Worm (Caenorhabditis elegans): ENCODE data around the gene T28A11.17.
A peak's percentile ranks its signal among the peaks of the same experiment; 100 is the strongest.

Gene T28A11.17

DNA sequence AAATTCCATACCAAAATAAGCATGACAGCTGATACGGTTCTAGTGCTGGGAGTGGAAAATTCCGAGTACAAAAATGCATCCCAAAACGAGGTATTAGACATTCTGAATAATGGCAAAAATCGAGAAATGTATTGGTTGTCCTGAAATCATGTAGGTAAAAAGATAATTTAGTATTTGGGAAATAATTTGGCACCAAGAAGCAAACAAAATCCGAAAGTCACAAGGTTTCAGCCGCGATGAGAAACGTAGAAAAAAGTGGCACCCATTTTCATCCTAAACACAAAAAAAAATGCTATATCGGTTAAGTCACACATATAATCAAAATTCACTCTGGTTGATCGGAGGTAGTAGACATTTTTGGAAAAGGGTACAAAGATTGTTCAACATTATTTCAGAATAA is 31.7 kb upstream of the T28A11.17 start, which contains the start of gene srx-122:
TSS of gene srx-122 (minus strand) at position 101 of the 400 bp plus-strand sequence.
- TF ChIP-seq F44E2.7 (GFP tag; IDR thresholded peaks at IDR 0.05), result no peak
- TF ChIP-seq ceh-32 (tag; optimal IDR thresholded peaks at IDR 0.05; ENCODE audit: poor library complexity), result no peak
- TF ChIP-seq F26F4.8 (GFP tag; conservative IDR thresholded peaks at IDR 0.05), result no peak
- no peak for TF ChIP-seq dmd-8 (GFP tag; IDR thresholded peaks at IDR 0.05)
- no peak for TF ChIP-seq lin-39 (tag; optimal IDR thresholded peaks at IDR 0.05)
- TF ChIP-seq aha-1 (tag), result no peak
- TF ChIP-seq ztf-7 (tag; optimal IDR thresholded peaks at IDR 0.05), result no peak
- no peak for TF ChIP-seq rbr-2 (tag; optimal IDR thresholded peaks at IDR 0.05)
- TF ChIP-seq mep-1 (tag; optimal IDR thresholded peaks at IDR 0.05), result no peak
- TF ChIP-seq daf-8 (GFP tag; IDR thresholded peaks at IDR 0.05), result no peak
- TF ChIP-seq nhr-48 (tag; optimal IDR thresholded peaks at IDR 0.05), result no peak

DNA sequence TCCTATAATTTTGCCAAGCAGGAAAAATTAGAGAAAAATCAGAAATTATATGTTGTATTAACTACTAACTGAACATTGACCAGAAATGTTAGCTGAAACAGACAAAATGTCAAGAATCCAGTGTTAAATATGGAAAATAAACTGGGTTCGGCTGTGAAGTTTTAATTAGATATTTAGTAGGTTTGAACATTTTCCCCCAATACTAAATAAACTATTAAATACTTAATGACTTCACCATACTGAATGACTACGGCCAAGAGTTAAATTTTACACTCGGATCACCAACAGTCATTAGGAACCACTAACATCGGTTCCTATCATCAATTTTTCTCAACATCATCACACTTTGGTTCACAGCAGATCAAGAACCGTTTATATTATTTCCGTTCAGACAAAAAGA is 29.3 kb upstream of the T28A11.17 start:
- TF ChIP-seq daf-19 (GFP tag; conservative IDR thresholded peaks at IDR 0.05) (no peak), unc-62 (GFP tag; optimal IDR thresholded peaks at IDR 0.05 in 1 of 2) (peak in 1 of 2 experiments; percentile 94), unc-62 (tag; optimal IDR thresholded peaks at IDR 0.05) (no peak)

- TF ChIP-seq gei-8 (GFP tag; optimal IDR thresholded peaks at IDR 0.05), result no peak
- no peak for TF ChIP-seq pha-4 (GFP tag; IDR thresholded peaks at IDR 0.05)
- no peak for TF ChIP-seq pha-4 (tag; optimal IDR thresholded peaks at IDR 0.05)
- no peak for TF ChIP-seq Y75B8A.6 (GFP tag; IDR thresholded peaks at IDR 0.05)
- no peak for TF ChIP-seq ctbp-1 (GFP tag; IDR thresholded peaks at IDR 0.05)
Measured at ce11 chrV:3289267-3289666, 23.2 kb upstream of the T28A11.17 start, which contains the start of gene F35F10.6. F35F10.6 (minus strand) TSS chrV:3289367.

DNA sequence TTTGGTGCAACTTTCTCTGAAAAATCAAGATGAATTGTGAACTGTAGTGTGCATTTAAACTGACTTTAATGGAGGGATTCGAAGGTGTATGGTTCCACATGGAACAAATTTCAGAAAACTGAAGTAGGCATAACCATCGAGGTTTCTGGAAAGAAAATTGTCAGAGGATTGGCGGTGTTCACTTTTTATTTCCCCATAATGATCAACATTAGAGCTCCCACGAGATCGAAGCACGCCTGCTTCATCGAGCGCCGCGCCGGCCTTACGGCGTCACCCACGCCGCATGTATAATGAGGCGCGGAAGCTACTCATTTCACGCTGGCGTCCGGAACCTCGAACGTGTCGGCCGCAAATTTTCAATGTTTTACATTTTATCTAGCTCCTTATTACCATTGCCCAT is 22.0 kb upstream of the T28A11.17 start:
- no peak for TF ChIP-seq arid-1 (GFP tag; conservative IDR thresholded peaks at IDR 0.05)
- TF ChIP-seq lin-1 (GFP tag; IDR thresholded peaks at IDR 0.05), result no peak
- 0 out of 4 replicates have a peak, but pooled peaks of 1 of the 2 experiments have one; percentile 13 for TF ChIP-seq madf-5 (GFP tag; IDR thresholded peaks at IDR 0.05)
- peak; percentile 34 for TF ChIP-seq aha-1 (tag)
- TF ChIP-seq nhr-111 (GFP tag; optimal IDR thresholded peaks at IDR 0.05), result no peak

DNA sequence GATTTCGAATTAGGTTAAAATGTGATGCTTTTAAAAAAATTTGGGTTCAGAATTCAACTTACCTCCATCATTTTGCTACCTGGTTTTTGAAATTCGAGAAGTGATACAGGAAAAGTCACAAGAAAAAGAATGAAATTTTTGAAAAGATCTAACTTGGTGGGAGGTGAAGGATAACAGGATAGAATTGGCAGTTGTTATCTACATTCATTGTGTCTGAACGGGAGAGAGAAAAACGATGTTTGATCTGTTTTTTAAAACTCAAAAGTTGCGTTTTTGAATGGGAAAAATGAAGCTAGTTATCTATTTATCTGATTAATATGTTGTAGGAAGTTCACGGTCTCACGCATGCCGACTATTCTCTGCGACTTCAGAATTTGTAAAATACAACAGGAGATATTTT is 21.2 kb upstream of the T28A11.17 start, which contains the start of gene F35F10.7:
TSS of gene F35F10.7 (minus strand) at position 101 of the 400 bp plus-strand sequence.
- TF ChIP-seq sdz-12 (GFP tag; optimal IDR thresholded peaks at IDR 0.05), result no peak
- TF ChIP-seq Y48G9A.11 (GFP tag; IDR thresholded peaks at IDR 0.05), result no peak
- no peak for TF ChIP-seq rbr-2 (tag; optimal IDR thresholded peaks at IDR 0.05)
- TF ChIP-seq F37D6.2 (tag; optimal IDR thresholded peaks at IDR 0.05), result no peak
- TF ChIP-seq Y75B8A.6 (GFP tag; IDR thresholded peaks at IDR 0.05), result no peak
- no peak for TF ChIP-seq nhr-111 (GFP tag; optimal IDR thresholded peaks at IDR 0.05)
- TF ChIP-seq ceh-20 (GFP tag; IDR thresholded peaks at IDR 0.05), result no peak
- TF ChIP-seq nhr-41 (GFP tag; IDR thresholded peaks at IDR 0.05), result no peak
- TF ChIP-seq hmg-1.1 (GFP tag; IDR thresholded peaks at IDR 0.05), result no peak
- TF ChIP-seq zag-1 (tag; optimal IDR thresholded peaks at IDR 0.05), result no peak
- TF ChIP-seq hlh-11 (tag; optimal IDR thresholded peaks at IDR 0.05), result no peak
- TF ChIP-seq saeg-2 (GFP tag; IDR thresholded peaks at IDR 0.05), result no peak
- TF ChIP-seq pha-4 (GFP tag; IDR thresholded peaks at IDR 0.05), result no peak
- no peak for TF ChIP-seq pha-4 (tag; optimal IDR thresholded peaks at IDR 0.05)
- no peak for TF ChIP-seq dve-1 (tag; optimal IDR thresholded peaks at IDR 0.05; ENCODE audit: insufficient read depth)
- no peak for TF ChIP-seq lsy-2 (tag; optimal IDR thresholded peaks at IDR 0.05)
- no peak for TF ChIP-seq zfp-3 (GFP tag; conservative IDR thresholded peaks at IDR 0.05)
